Worm (Caenorhabditis elegans) whole organism, L4 larva: ENCODE results near the gene gst-44.

Experiments
- ctbp-1 ChIP-seq: fragments of 200-800 bp; sonication (Bioruptor generic); IDR thresholded peaks from 2 replicates; pipeline ENCODE4 v1.3.6; 2022; ENCODE audit warnings: missing genetic modification reagents, missing genetic modification characterization, missing compliant biosample characterization
- madf-9 ChIP-seq: fragments of 200-800 bp; sonication (Bioruptor generic); conservative IDR thresholded peaks from 2 replicates; pipeline ENCODE4 v1.3.6; 2022; ENCODE audit warnings: missing genetic modification reagents, missing genetic modification characterization, missing compliant biosample characterization
- unc-62 ChIP-seq, 3 experiments: fragments of 150-350 bp in 1 of 3; sonication (generic microtip); optimal IDR thresholded peaks in 2 of 3; peaks in 1 of 3; 1 replicate in 1 of 3; 2 replicates in 2 of 3; lab custom pipeline; 2014 to 2017; ENCODE audit warnings: missing biosample characterization in 3 of 3, missing genetic modification characterization in 3 of 3, missing genetic modification reagents in 3 of 3, missing genotype in 1 of 3
- zip-2 ChIP-seq: fragments of 150-350 bp; optimal IDR thresholded peaks from 2 replicates; lab custom pipeline; 2014; ENCODE audit warnings: missing biosample characterization, missing genetic modification characterization
- ztf-7 ChIP-seq: fragments of 150-350 bp; optimal IDR thresholded peaks from 2 replicates; lab custom pipeline; 2014; ENCODE audit warnings: missing biosample characterization, missing genetic modification characterization

ce11 chrV:16395739-16396138 is 5.0 kb downstream of the gst-44 start, which contains the start of gene F13A7.12:
- TF ChIP-seq zip-2 (tag; lab: Kevin White, UChicago) (no peak), ctbp-1 (GFP tag; lab: Robert Waterston, UW) (no peak), unc-62 (GFP tag; optimal IDR thresholded peaks at IDR 0.05 in 1 of 2; lab: Kevin White, UChicago) (no peak), unc-62 (tag; optimal IDR thresholded peaks at IDR 0.05; lab: Kevin White, UChicago) (no peak), ztf-7 (tag; lab: Kevin White, UChicago) (no peak), madf-9 (GFP tag; lab: Robert Waterston, UW) (no peak)
